Fruit fly (Drosophila melanogaster) whole organism, wandering third instar larva: Measurements from ENCODE around the gene fal.

ENCODE experiments used
- Abd-B ChIP-seq: fragments of >200 bp; optimal IDR thresholded peaks from 2 replicates; lab custom pipeline; 2017; ENCODE audit warnings: missing biosample characterization, missing genetic modification characterization
- CG9705 ChIP-seq: fragments of 200-800 bp; sonication (Bioruptor generic); optimal IDR thresholded peaks from 2 replicates; lab custom pipeline; 2018; ENCODE audit warnings: missing biosample characterization, mild to moderate bottlenecking, missing genetic modification characterization
- CrebA ChIP-seq: fragments of 200-800 bp; sonication (Bioruptor generic); optimal IDR thresholded peaks from 2 replicates; lab custom pipeline; 2016; ENCODE audit warnings: missing biosample characterization, mild to moderate bottlenecking, missing genetic modification characterization, borderline replicate concordance
- Dfd ChIP-seq: fragments of >200 bp; optimal IDR thresholded peaks from 2 replicates; lab custom pipeline; 2017; ENCODE audit warnings: missing biosample characterization, missing genetic modification characterization
- Dif ChIP-seq: fragments of 200-275, 200-300 bp; sonication (Bioruptor generic); optimal IDR thresholded peaks from 2 replicates; lab custom pipeline; 2018; ENCODE audit warnings: missing biosample characterization, missing genetic modification characterization; ENCODE audit not compliant: partially characterized antibody
- GATAd ChIP-seq: sonication (Bioruptor generic); optimal IDR thresholded peaks from 2 replicates; lab custom pipeline; 2016; ENCODE audit warnings: missing biosample characterization, missing genetic modification characterization
- HLH106 ChIP-seq: fragments of 200-800 bp; optimal IDR thresholded peaks from 3 replicates; lab custom pipeline; 2019; ENCODE audit warnings: missing biosample characterization, mild to moderate bottlenecking, missing genetic modification characterization, moderate library complexity
- Hnf4 ChIP-seq: fragments of 200-800 bp; sonication (Bioruptor generic); optimal IDR thresholded peaks from 2 replicates; lab custom pipeline; 2016; ENCODE audit warnings: missing biosample characterization, mild to moderate bottlenecking, missing genetic modification characterization
- Hr83 ChIP-seq: fragments of 200-300 bp; sonication (Bioruptor generic); optimal IDR thresholded peaks from 2 replicates; lab custom pipeline; 2016; ENCODE audit warnings: missing biosample characterization, mild to moderate bottlenecking, missing genetic modification characterization, moderate library complexity; ENCODE audit not compliant: poor library complexity, severe bottlenecking
- Mio ChIP-seq: sonication (Bioruptor generic); optimal IDR thresholded peaks from 2 replicates; lab custom pipeline; 2016; ENCODE audit warnings: missing biosample characterization, missing genetic modification characterization
- Myc ChIP-seq: fragments of >200 bp; optimal IDR thresholded peaks from 2 replicates; lab custom pipeline; 2017
- Rel ChIP-seq, 2 experiments: fragments of 200-800 bp; sonication (Bioruptor generic) in 1 of 2; optimal IDR thresholded peaks; 2 replicates in 1 of 2; 3 replicates in 1 of 2; lab custom pipeline; 2016 to 2019; ENCODE audit warnings: mild to moderate bottlenecking in 2 of 2, missing biosample characterization in 2 of 2, missing genetic modification characterization in 2 of 2, moderate library complexity in 1 of 2
- Sp1 ChIP-seq: fragments of 200-800 bp; sonication (Bioruptor generic); optimal IDR thresholded peaks from 3 replicates; lab custom pipeline; 2019; ENCODE audit warnings: missing biosample characterization, mild to moderate bottlenecking, missing genetic modification characterization, moderate library complexity
- brk ChIP-seq: fragments of 200-800 bp; sonication (Bioruptor generic); optimal IDR thresholded peaks from 2 replicates; lab custom pipeline; 2016; ENCODE audit warnings: missing biosample characterization, mild to moderate bottlenecking, missing genetic modification characterization
- dl ChIP-seq, 2 experiments: fragments of 175-275, 200-275 bp in 1 of 2; fragments of 200-275 bp in 1 of 2; sonication (Bioruptor generic); optimal IDR thresholded peaks; lab custom pipeline; 2018; ENCODE audit warnings: mild to moderate bottlenecking in 2 of 2, missing biosample characterization in 2 of 2, missing genetic modification characterization in 2 of 2, moderate library complexity in 2 of 2; ENCODE audit not compliant: partially characterized antibody in 2 of 2, insufficient read depth in 1 of 2
- dmrt93B ChIP-seq: fragments of 200-800 bp; sonication (Bioruptor generic); optimal IDR thresholded peaks from 2 replicates; lab custom pipeline; 2018; ENCODE audit warnings: missing biosample characterization, mild to moderate bottlenecking, missing genetic modification characterization
- ey ChIP-seq: fragments of 200-800 bp; sonication (Bioruptor generic); optimal IDR thresholded peaks from 2 replicates; lab custom pipeline; 2016; ENCODE audit warnings: missing biosample characterization, missing genetic modification characterization
- foxo ChIP-seq, 2 experiments: fragments of 200-800 bp; sonication (Bioruptor generic); optimal IDR thresholded peaks; 2 replicates in 1 of 2; 3 replicates in 1 of 2; lab custom pipeline; 2016 to 2017; ENCODE audit warnings: missing biosample characterization in 2 of 2, missing genetic modification characterization in 2 of 2
- fru ChIP-seq: fragments of 200-800 bp; sonication (Bioruptor generic); optimal IDR thresholded peaks from 3 replicates; lab custom pipeline; 2016; ENCODE audit warnings: missing biosample characterization, mild to moderate bottlenecking, missing genetic modification characterization
- h ChIP-seq: fragments of 200-800 bp; sonication (Bioruptor generic); optimal IDR thresholded peaks from 3 replicates; lab custom pipeline; 2016; ENCODE audit warnings: missing biosample characterization, mild to moderate bottlenecking, missing genetic modification characterization
- jim ChIP-seq: fragments of 175-275, 200-325 bp; sonication (Bioruptor generic); optimal IDR thresholded peaks from 2 replicates; lab custom pipeline; 2016; ENCODE audit warnings: missing biosample characterization, mild to moderate bottlenecking, missing genetic modification characterization
- lola ChIP-seq: fragments of >200 bp; optimal IDR thresholded peaks from 2 replicates; lab custom pipeline; 2017; ENCODE audit warnings: missing biosample characterization, missing genetic modification characterization
- pan ChIP-seq: fragments of >200 bp; optimal IDR thresholded peaks from 2 replicates; lab custom pipeline; 2017
- psq ChIP-seq: fragments of 200-800 bp; sonication (Bioruptor generic); optimal IDR thresholded peaks from 3 replicates; lab custom pipeline; 2017; ENCODE audit warnings: missing biosample characterization, mild to moderate bottlenecking, missing genetic modification characterization, moderate library complexity
- rgr ChIP-seq: fragments of 200-800 bp; sonication (Bioruptor generic); optimal IDR thresholded peaks from 3 replicates; lab custom pipeline; 2016; ENCODE audit warnings: missing biosample characterization, mild to moderate bottlenecking, missing genetic modification characterization
- sv ChIP-seq: fragments of 200-800 bp; sonication (Bioruptor generic); optimal IDR thresholded peaks from 3 replicates; lab custom pipeline; 2016; ENCODE audit warnings: missing biosample characterization, missing genetic modification characterization
- tai ChIP-seq: sonication (Bioruptor generic); optimal IDR thresholded peaks from 2 replicates; lab custom pipeline; 2016; ENCODE audit warnings: missing biosample characterization, missing genetic modification characterization
- woc ChIP-seq: sonication (Bioruptor generic); optimal IDR thresholded peaks from 2 replicates; lab custom pipeline; 2016; ENCODE audit warnings: missing biosample characterization, mild to moderate bottlenecking, missing genetic modification characterization

The fal gene

dm6 chr3L:19314877-19315276, 20.5 kb downstream of the fal start:
- TF ChIP-seq Myc (lab: Kevin White, UChicago) (no peak), h (GFP tag; lab: Kevin White, UChicago) (peak; percentile 16), foxo (GFP tag; optimal IDR thresholded peaks at IDR 0.05; lab: Kevin White, UChicago) (peak in 1 of 2 experiments; percentile 6), rgr (GFP tag; lab: Kevin White, UChicago) (no peak), GATAd (GFP tag; lab: Kevin White, UChicago) (no peak), jim (GFP tag; lab: Kevin White, UChicago) (no peak), lola (GFP tag; lab: Kevin White, UChicago) (no peak), fru (GFP tag; lab: Kevin White, UChicago) (peak; percentile 3), Hr83 (GFP tag; lab: Kevin White, UChicago) (no peak), Dif (GFP tag; lab: Kevin White, UChicago) (no peak), HLH106 (tag; lab: Kevin White, UChicago) (no peak)

dm6 chr3L:19316638-19317037, 22.3 kb downstream of the fal start:
- TF ChIP-seq Sp1 (no peak), Mio (GFP tag; lab: Kevin White, UChicago) (no peak), Myc (lab: Kevin White, UChicago) (no peak), dl (GFP tag; optimal IDR thresholded peaks at IDR 0.05; lab: Kevin White, UChicago; ENCODE audit: insufficient read depth in 1 of 2, partially characterized antibody in 2 of 2) (no peak), Rel (GFP tag; optimal IDR thresholded peaks at IDR 0.05; lab: Kevin White, UChicago) (no peak), Rel (tag; optimal IDR thresholded peaks at IDR 0.05; lab: Kevin White, UChicago) (no peak), Hnf4 (GFP tag; lab: Kevin White, UChicago) (no peak), Dfd (GFP tag; lab: Kevin White, UChicago) (no peak), h (GFP tag; lab: Kevin White, UChicago) (no peak), pan (lab: Kevin White, UChicago) (no peak), foxo (GFP tag; optimal IDR thresholded peaks at IDR 0.05; lab: Kevin White, UChicago) (no peak), Abd-B (GFP tag; lab: Kevin White, UChicago) (no peak), sv (GFP tag; lab: Kevin White, UChicago) (no peak), tai (GFP tag; lab: Kevin White, UChicago) (no peak), dmrt93B (GFP tag; lab: Kevin White, UChicago) (no peak), ey (GFP tag; lab: Kevin White, UChicago) (no peak), rgr (GFP tag; lab: Kevin White, UChicago) (no peak), psq (GFP tag; lab: Kevin White, UChicago) (no peak), CG9705 (GFP tag; lab: Kevin White, UChicago) (no peak)

dm6 chr3L:19326029-19326428, 31.7 kb downstream of the fal start:
- TF ChIP-seq h (GFP tag; lab: Kevin White, UChicago) (no peak), dl (GFP tag; optimal IDR thresholded peaks at IDR 0.05; lab: Kevin White, UChicago; ENCODE audit: insufficient read depth in 1 of 2, partially characterized antibody in 2 of 2) (no peak), sv (GFP tag; lab: Kevin White, UChicago) (no peak), CrebA (no peak), woc (GFP tag; lab: Kevin White, UChicago) (no peak), GATAd (GFP tag; lab: Kevin White, UChicago) (no peak), Hnf4 (GFP tag; lab: Kevin White, UChicago) (no peak), Myc (lab: Kevin White, UChicago) (no peak), brk (GFP tag; lab: Kevin White, UChicago) (no peak)

- TF ChIP-seq dl (GFP tag; optimal IDR thresholded peaks at IDR 0.05; lab: Kevin White, UChicago; ENCODE audit: insufficient read depth in 1 of 2, partially characterized antibody in 2 of 2) = no peak
- TF ChIP-seq ey (GFP tag; lab: Kevin White, UChicago) = no peak
These were observed 32.9 kb downstream of the fal start for dm6 chr3L:19327223-19327622.

dm6 chr3L:19328076-19328475, 33.7 kb downstream of the fal start:
- peak; percentile 43 for TF ChIP-seq Dfd (GFP tag; lab: Kevin White, UChicago)
- no peak for TF ChIP-seq Myc (lab: Kevin White, UChicago)
- no peak for TF ChIP-seq foxo (GFP tag; optimal IDR thresholded peaks at IDR 0.05; lab: Kevin White, UChicago)
